Worm (Caenorhabditis elegans) whole organism, midembryonic: ENCODE data around the gene W04H10.2.

Experiments used
- T22C8.4 ChIP-seq: fragments of 200-800 bp; sonication (Bioruptor generic); IDR thresholded peaks from 2 replicates; pipeline ENCODE4 v1.3.6; 2022; ENCODE audit warnings: missing genetic modification characterization, missing compliant biosample characterization
- flt-1 ChIP-seq: fragments of 200-800 bp; sonication (Bioruptor generic); IDR thresholded peaks from 2 replicates; pipeline ENCODE4 v1.3.6; 2022; ENCODE audit warnings: missing genetic modification characterization, missing compliant biosample characterization
- klf-2 ChIP-seq: fragments of 200-800 bp; sonication (Bioruptor generic); conservative IDR thresholded peaks from 2 replicates; pipeline ENCODE4 v1.3.6; 2022; ENCODE audit warnings: missing genetic modification reagents, missing genetic modification characterization, missing compliant biosample characterization
- med-1 ChIP-seq: sonication (generic microtip); optimal IDR thresholded peaks from 2 replicates; lab custom pipeline; 2017; ENCODE audit warnings: missing genetic modification characterization, mild to moderate bottlenecking, missing compliant biosample characterization, antibody characterized with exemption, missing genetic modification reagents; ENCODE audit not compliant: insufficient read depth
- ref-1 ChIP-seq: fragments of 200-800 bp; sonication (Bioruptor generic); conservative IDR thresholded peaks from 2 replicates; pipeline ENCODE4 v1.3.6; 2022; ENCODE audit warnings: missing genetic modification reagents, missing genetic modification characterization, missing compliant biosample characterization
- tab-1 ChIP-seq: fragments of 200-800 bp; sonication (Bioruptor generic); IDR thresholded peaks from 2 replicates; pipeline ENCODE4 v1.3.6; 2022; ENCODE audit warnings: missing genetic modification characterization, missing compliant biosample characterization
- ztf-23 ChIP-seq: fragments of 200-800 bp; sonication (Bioruptor generic); IDR thresholded peaks from 2 replicates; pipeline ENCODE4 v1.3.6; 2022; ENCODE audit warnings: missing genetic modification reagents, missing genetic modification characterization, missing compliant biosample characterization

DNA sequence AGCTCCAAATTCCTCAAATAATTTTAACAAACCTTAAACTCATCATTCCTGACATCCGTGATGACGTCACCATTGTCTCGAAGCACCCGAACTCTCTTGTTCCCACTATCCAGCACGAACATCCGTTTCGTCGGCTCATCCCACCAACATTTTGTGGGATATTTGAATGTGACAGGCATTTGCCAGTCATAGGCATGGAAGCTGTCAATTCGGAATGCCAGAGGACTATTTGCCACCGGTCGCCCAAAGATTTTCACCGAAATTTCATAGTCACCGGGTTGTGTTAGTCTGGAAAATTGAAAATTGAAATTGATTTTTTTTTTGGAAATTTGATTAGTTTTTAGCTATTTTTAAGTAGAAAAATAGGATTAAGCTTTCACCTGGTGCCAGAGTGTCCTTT lies 8.7 kb upstream of the W04H10.2 start:
- TF ChIP-seq med-1 (GFP tag; lab: Kevin White, UChicago) (no peak), tab-1 (GFP tag; lab: Robert Waterston, UW) (no peak), flt-1 (GFP tag; lab: Robert Waterston, UW) (no peak), T22C8.4 (GFP tag; lab: Robert Waterston, UW) (no peak), ztf-23 (no peak), klf-2 (no peak), ref-1 (GFP tag; lab: Robert Waterston, UW) (no peak)
